Worm (Caenorhabditis elegans): ENCODE results near the gene C14A6.3.

C14A6.3 gene

DNA sequence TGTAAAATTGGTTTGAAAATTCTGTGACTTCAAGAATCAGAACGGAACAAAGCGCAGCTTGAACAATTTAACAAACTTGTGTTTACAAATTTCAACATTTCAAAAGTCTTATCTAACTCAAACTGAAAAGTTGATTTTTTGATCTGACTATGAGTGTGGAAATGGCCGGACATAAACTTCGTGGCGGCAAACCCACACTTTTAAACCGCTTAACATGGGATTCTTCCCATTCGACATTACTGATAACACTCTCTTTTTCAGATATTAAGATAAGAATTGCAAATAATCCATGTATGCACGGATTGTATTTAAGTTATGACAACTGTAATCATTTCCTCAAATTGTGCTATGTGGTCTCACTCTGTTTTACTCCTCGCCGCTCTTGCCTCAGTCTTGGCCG, 45.0 kb downstream of the C14A6.3 start, which contains the start of gene clec-42:
Gene clec-42 (plus strand): TSS at position 285 of the 400 bp plus-strand sequence.
- no peak for TF ChIP-seq ceh-19 (GFP tag; optimal IDR thresholded peaks at IDR 0.05)
- no peak for TF ChIP-seq dve-1 (tag; optimal IDR thresholded peaks at IDR 0.05)
- no peak for TF ChIP-seq ref-2 (tag; optimal IDR thresholded peaks at IDR 0.05)
- no peak for TF ChIP-seq F13H6.1 (tag; optimal IDR thresholded peaks at IDR 0.05)
- no peak for TF ChIP-seq unc-55 (GFP tag; optimal IDR thresholded peaks at IDR 0.05)
- no peak for TF ChIP-seq nfya-1 (tag; optimal IDR thresholded peaks at IDR 0.05)
- TF ChIP-seq C38D4.7 (GFP tag; optimal IDR thresholded peaks at IDR 0.05), result no peak
- TF ChIP-seq nhr-11 (tag; optimal IDR thresholded peaks at IDR 0.05), result no peak
- no peak for TF ChIP-seq gmeb-2 (tag; optimal IDR thresholded peaks at IDR 0.05)
- TF ChIP-seq mec-3 (tag; optimal IDR thresholded peaks at IDR 0.05; ENCODE audit: borderline replicate concordance), result no peak
- no peak for TF ChIP-seq ceh-48 (tag; optimal IDR thresholded peaks at IDR 0.05)
- no peak for TF ChIP-seq sdc-2 (tag; optimal IDR thresholded peaks at IDR 0.05)
- TF ChIP-seq unc-42 (tag; optimal IDR thresholded peaks at IDR 0.05), result no peak
- no peak for TF ChIP-seq lin-11 (tag; optimal IDR thresholded peaks at IDR 0.05)
- no peak for TF ChIP-seq hlh-6 (tag; optimal IDR thresholded peaks at IDR 0.05)

DNA sequence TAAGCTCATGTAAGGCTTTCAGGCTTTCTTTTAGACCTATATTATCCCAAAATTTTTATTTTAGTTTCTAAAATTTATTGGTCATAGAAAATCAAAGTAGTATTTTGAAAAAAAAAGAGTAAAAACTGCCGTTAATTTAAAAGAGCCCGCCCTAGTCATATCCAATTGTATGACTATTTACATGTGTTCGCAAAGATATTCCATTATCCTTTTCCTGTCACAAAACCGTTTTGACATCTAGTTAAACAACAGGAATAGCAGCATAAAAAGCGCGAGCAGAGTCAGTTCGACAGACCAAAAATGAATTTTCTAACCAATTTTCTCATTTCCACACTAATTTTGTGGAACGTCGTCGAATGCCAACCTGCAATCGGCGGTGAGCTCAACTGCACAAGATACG, 48.8 kb downstream of the C14A6.3 start, which contains the start of gene F16H6.3:
Gene F16H6.3 (plus strand): TSS at position 301 of the 400 bp plus-strand sequence.
- no peak for TF ChIP-seq nfya-1 (tag; optimal IDR thresholded peaks at IDR 0.05)
- TF ChIP-seq madf-2 (tag; optimal IDR thresholded peaks at IDR 0.05), result no peak
- TF ChIP-seq elt-4 (tag; optimal IDR thresholded peaks at IDR 0.05), result no peak
- TF ChIP-seq hlh-6 (tag; optimal IDR thresholded peaks at IDR 0.05), result no peak
- TF ChIP-seq sox-2 (GFP tag; IDR thresholded peaks at IDR 0.05), result no peak
- no peak for TF ChIP-seq unc-55 (GFP tag; optimal IDR thresholded peaks at IDR 0.05)
- TF ChIP-seq ref-2 (tag; optimal IDR thresholded peaks at IDR 0.05), result no peak
- TF ChIP-seq ama-1 (optimal IDR thresholded peaks at IDR 0.05), result no peak
- no peak for TF ChIP-seq eyg-1 (tag; optimal IDR thresholded peaks at IDR 0.05)
- TF ChIP-seq Y22D7AL.16 (tag; optimal IDR thresholded peaks at IDR 0.05), result no peak
- TF ChIP-seq C38D4.7 (GFP tag; optimal IDR thresholded peaks at IDR 0.05), result no peak
- TF ChIP-seq pat-9 (tag; optimal IDR thresholded peaks at IDR 0.05), result no peak
- no peak for TF ChIP-seq syd-9 (tag; optimal IDR thresholded peaks at IDR 0.05)
- TF ChIP-seq pha-4 (tag; optimal IDR thresholded peaks at IDR 0.05), result no peak
- no peak for TF ChIP-seq lin-11 (tag; optimal IDR thresholded peaks at IDR 0.05)
- TF ChIP-seq ceh-2 (tag; optimal IDR thresholded peaks at IDR 0.05), result no peak
- no peak for TF ChIP-seq odd-2 (tag; optimal IDR thresholded peaks at IDR 0.05)
- no peak for TF ChIP-seq unc-86 (tag; optimal IDR thresholded peaks at IDR 0.05)
- no peak for TF ChIP-seq ceh-31 (tag; optimal IDR thresholded peaks at IDR 0.05)
- TF ChIP-seq pros-1 (tag; optimal IDR thresholded peaks at IDR 0.05), result no peak

Data from whole organism, late embryonic.